Worm (Caenorhabditis elegans): ENCODE measurements around the gene K02E10.6.

Gene K02E10.6

DNA sequence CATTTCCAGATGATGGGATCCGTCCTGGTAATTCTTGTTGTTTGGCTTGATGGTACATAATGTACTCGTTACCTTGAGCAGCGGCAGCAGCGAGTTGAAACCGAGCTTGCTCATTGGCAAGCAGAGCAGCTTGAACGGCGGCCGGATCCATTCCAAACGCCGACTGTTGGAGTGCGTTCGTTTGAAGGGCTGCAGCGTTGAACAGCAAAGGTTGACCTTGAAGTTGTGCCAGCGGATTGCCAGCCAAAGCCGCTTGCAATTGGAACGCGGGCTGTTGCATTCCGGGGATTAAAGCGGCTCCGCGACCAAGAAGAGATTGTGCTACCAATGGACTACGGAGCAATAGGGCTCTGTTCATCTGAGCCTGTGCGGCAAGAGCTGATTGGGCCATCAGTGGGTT lies 36.4 kb downstream of the K02E10.6 start:
- no peak for TF ChIP-seq mab-5 (tag; optimal IDR thresholded peaks at IDR 0.05)
- no peak for TF ChIP-seq nhr-23 (tag; optimal IDR thresholded peaks at IDR 0.05)
- no peak for TF ChIP-seq nhr-12 (tag; optimal IDR thresholded peaks at IDR 0.05)
- TF ChIP-seq R02D3.7 (tag; optimal IDR thresholded peaks at IDR 0.05): no peak
- no peak for TF ChIP-seq mbf-1 (tag; optimal IDR thresholded peaks at IDR 0.05)
- TF ChIP-seq nhr-21 (tag; optimal IDR thresholded peaks at IDR 0.05): no peak
- no peak for TF ChIP-seq nhr-6 (tag; optimal IDR thresholded peaks at IDR 0.05)
- TF ChIP-seq crh-2 (tag; optimal IDR thresholded peaks at IDR 0.05): no peak
- no peak for TF ChIP-seq lsy-2 (tag; optimal IDR thresholded peaks at IDR 0.05)

DNA sequence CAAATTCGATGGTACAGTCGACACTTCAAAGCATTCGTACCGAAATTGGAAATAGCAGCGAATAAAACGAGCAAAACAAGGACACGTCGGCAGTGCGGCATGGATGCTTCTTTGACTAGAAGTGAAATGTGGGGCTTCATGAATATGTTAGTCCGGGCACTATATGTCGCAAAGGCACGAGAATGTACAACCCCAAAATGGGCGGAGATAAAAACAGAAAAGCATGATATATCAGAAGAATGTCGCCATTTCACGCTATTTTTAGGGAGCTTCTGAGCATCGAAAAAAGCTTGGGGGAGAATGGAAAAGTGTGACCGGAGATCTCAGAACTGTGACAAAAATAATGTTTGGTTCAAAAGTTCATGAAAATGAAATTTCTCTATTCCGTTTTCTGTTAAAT lies 39.3 kb downstream of the K02E10.6 start, which contains the start of gene T07D1.3:
TSS of gene T07D1.3 (minus strand) at position 101 of the 400 bp plus-strand sequence.
- no peak for TF ChIP-seq R02D3.7 (tag; optimal IDR thresholded peaks at IDR 0.05)
- TF ChIP-seq C34F6.9 (tag; optimal IDR thresholded peaks at IDR 0.05): no peak
- TF ChIP-seq nhr-21 (tag; optimal IDR thresholded peaks at IDR 0.05): no peak
- no peak for TF ChIP-seq nhr-23 (tag; optimal IDR thresholded peaks at IDR 0.05)
- TF ChIP-seq nhr-129 (tag; optimal IDR thresholded peaks at IDR 0.05): no peak
- no peak for TF ChIP-seq sma-9 (GFP tag; optimal IDR thresholded peaks at IDR 0.05)
- no peak for TF ChIP-seq sma-9 (tag; optimal IDR thresholded peaks at IDR 0.05)

- peak; percentile 51 for TF ChIP-seq unc-55 (GFP tag; optimal IDR thresholded peaks at IDR 0.05)
- no peak for TF ChIP-seq ceh-82 (tag; optimal IDR thresholded peaks at IDR 0.05)
- no peak for TF ChIP-seq unc-39 (tag; optimal IDR thresholded peaks at IDR 0.05)
- no peak for TF ChIP-seq mab-5 (tag; optimal IDR thresholded peaks at IDR 0.05)
- TF ChIP-seq sma-3 (GFP tag; optimal IDR thresholded peaks at IDR 0.05): no peak
Measured at ce11 chrX:2441163-2441562, 41.4 kb downstream of the K02E10.6 start.

ce11 chrX:2439728-2440127 lies 42.8 kb downstream of the K02E10.6 start:
- TF ChIP-seq fos-1 (tag; optimal IDR thresholded peaks at IDR 0.05): peak; percentile 81
- no peak for TF ChIP-seq sma-3 (GFP tag; optimal IDR thresholded peaks at IDR 0.05)
- TF ChIP-seq nhr-25 (tag; optimal IDR thresholded peaks at IDR 0.05): no peak
- no peak for TF ChIP-seq ztf-4 (tag; optimal IDR thresholded peaks at IDR 0.05)
- TF ChIP-seq gmeb-1 (tag; optimal IDR thresholded peaks at IDR 0.05): peak; percentile 16
- no peak for TF ChIP-seq elt-1 (tag; optimal IDR thresholded peaks at IDR 0.05)

DNA sequence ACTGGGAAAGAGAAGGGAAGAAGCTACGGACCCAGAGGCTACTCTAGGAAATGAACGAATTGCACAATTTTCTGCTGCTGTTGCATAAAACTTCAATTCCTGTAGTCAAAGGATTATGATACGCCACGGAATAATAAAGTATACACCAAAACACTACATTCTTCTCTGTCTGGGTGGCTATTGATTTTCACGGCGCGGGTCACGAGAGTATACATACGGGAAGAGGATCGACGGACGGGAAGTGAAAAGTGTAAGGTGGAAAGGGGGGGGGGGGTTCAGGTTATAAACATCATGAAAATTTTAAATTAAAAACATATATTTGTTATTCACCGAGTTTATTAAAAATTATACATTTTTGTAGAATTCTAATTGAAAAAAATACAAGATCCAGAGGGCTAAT lies 43.3 kb downstream of the K02E10.6 start:
- no peak for TF ChIP-seq nhr-21 (tag; optimal IDR thresholded peaks at IDR 0.05)
- TF ChIP-seq nhr-12 (tag; optimal IDR thresholded peaks at IDR 0.05): no peak
- peak; percentile 17 for TF ChIP-seq unc-55 (GFP tag; optimal IDR thresholded peaks at IDR 0.05)
- no peak for TF ChIP-seq fos-1 (tag; optimal IDR thresholded peaks at IDR 0.05)
- TF ChIP-seq peb-1 (tag; optimal IDR thresholded peaks at IDR 0.05): no peak
- no peak for TF ChIP-seq ama-1 (optimal IDR thresholded peaks at IDR 0.05)
- TF ChIP-seq nhr-129 (tag; optimal IDR thresholded peaks at IDR 0.05): peak; percentile 4

DNA sequence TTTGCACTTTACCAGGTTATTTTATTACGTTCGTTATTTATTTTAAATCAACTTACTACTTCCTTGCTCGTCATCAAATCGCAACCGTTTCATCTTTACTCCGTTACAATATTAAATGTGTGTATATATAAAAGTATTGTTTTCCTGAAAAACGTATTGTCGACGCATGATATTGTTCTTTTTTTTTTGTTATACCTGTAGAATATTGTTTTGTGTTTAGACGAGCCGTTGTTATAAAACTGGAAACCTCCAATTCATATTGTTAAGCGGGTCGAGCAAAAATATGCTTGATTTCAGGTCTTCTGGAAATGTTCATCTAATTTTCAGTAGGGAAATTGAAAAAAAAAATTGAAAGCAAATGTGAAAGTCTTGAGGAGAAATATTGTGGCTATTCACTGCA lies 43.7 kb downstream of the K02E10.6 start, which contains the start of gene gid-2:
TSS of gene gid-2 (minus strand) at position 101 of the 400 bp plus-strand sequence.
- TF ChIP-seq nhr-10 (tag; optimal IDR thresholded peaks at IDR 0.05) (no peak), nhr-21 (tag; optimal IDR thresholded peaks at IDR 0.05) (no peak), sma-3 (GFP tag; optimal IDR thresholded peaks at IDR 0.05) (no peak), elt-3 (tag; optimal IDR thresholded peaks at IDR 0.05) (no peak), C34F6.9 (tag; optimal IDR thresholded peaks at IDR 0.05) (peak; percentile 5), Y55F3AM.14 (GFP tag; optimal IDR thresholded peaks at IDR 0.05) (no peak)

- TF ChIP-seq ceh-82 (tag; optimal IDR thresholded peaks at IDR 0.05) (no peak), elt-3 (tag; optimal IDR thresholded peaks at IDR 0.05) (no peak), crh-2 (tag; optimal IDR thresholded peaks at IDR 0.05) (no peak), F13H6.1 (tag; optimal IDR thresholded peaks at IDR 0.05) (no peak), nhr-25 (tag; optimal IDR thresholded peaks at IDR 0.05) (no peak), nhr-11 (tag; optimal IDR thresholded peaks at IDR 0.05) (no peak), ceh-16 (tag; optimal IDR thresholded peaks at IDR 0.05) (no peak), sma-3 (GFP tag; optimal IDR thresholded peaks at IDR 0.05) (no peak), mbf-1 (tag; optimal IDR thresholded peaks at IDR 0.05) (no peak), ZK546.5 (tag; optimal IDR thresholded peaks at IDR 0.05) (no peak)
Measured at ce11 chrX:2435353-2435752, 47.2 kb downstream of the K02E10.6 start.

Data from whole organism, L2 larva.